Worm (Caenorhabditis elegans) whole organism, young adult: ENCODE measurements around the gene ebp-2.

ENCODE experiments used
- C06A6.2 ChIP-seq: fragments of 200-800 bp; sonication (Bioruptor generic); conservative IDR thresholded peaks from 2 replicates; pipeline ENCODE4 v1.3.6; 2022; ENCODE audit warnings: missing genetic modification characterization, missing compliant biosample characterization
- F52B5.7 ChIP-seq: sonication (generic microtip); optimal IDR thresholded peaks from 2 replicates; lab custom pipeline; 2016; ENCODE audit warnings: mild to moderate bottlenecking, missing genetic modification characterization, missing compliant biosample characterization
- aptf-2 ChIP-seq: fragments of 200-800 bp; sonication (Bioruptor generic); conservative IDR thresholded peaks from 2 replicates; pipeline ENCODE4 v1.3.6; 2022; ENCODE audit warnings: missing genetic modification reagents, missing genetic modification characterization, missing compliant biosample characterization
- nfya-1 ChIP-seq: sonication (generic microtip); optimal IDR thresholded peaks from 2 replicates; lab custom pipeline; 2017; ENCODE audit warnings: antibody characterized with exemption, missing compliant biosample characterization, missing genetic modification characterization, borderline replicate concordance; ENCODE audit not compliant: insufficient read depth
- nhr-90 ChIP-seq: sonication (generic microtip); optimal IDR thresholded peaks from 2 replicates; lab custom pipeline; 2016; ENCODE audit warnings: missing genotype, mild to moderate bottlenecking, missing genetic modification characterization, missing compliant biosample characterization
- snpc-4 ChIP-seq, 5 experiments: fragments of 150-350 bp in 1 of 5; sonication (generic microtip) in 4 of 5; optimal IDR thresholded peaks; 2 replicates each; lab custom pipeline; 2014 to 2018; ENCODE audit warnings: missing genetic modification characterization in 5 of 5, missing biosample characterization in 3 of 5, antibody characterized with exemption in 2 of 5, mild to moderate bottlenecking in 2 of 5, missing compliant biosample characterization in 2 of 5, missing genotype in 2 of 5, moderate library complexity in 2 of 5, missing genetic modification reagents in 1 of 5
- tlf-1 ChIP-seq: fragments of 200-800 bp; sonication (Bioruptor generic); optimal IDR thresholded peaks from 2 replicates; lab custom pipeline; 2018; ENCODE audit warnings: mild to moderate bottlenecking, missing genetic modification characterization, missing compliant biosample characterization
- ztf-3 ChIP-seq: fragments of 200-800 bp; sonication (Bioruptor generic); optimal IDR thresholded peaks from 2 replicates; lab custom pipeline; 2018; ENCODE audit warnings: mild to moderate bottlenecking, missing genetic modification characterization, missing compliant biosample characterization

DNA sequence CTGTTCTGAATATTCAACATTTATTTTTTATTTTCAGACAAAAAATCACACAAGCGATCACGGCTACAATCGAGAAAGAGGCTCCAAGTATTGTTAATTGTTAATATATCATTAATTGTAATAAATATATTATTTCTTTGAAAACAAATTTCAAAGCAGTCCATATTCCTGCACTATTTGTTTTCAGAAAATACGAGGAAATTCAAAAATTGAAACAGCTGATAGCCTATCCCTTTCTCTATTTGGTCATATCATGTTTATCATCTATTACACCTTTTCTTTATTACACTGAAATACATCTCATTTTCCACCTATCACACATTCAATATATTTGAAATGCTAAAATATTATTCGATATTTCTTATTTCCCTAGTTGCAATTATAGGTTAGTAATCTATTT, 2.4 kb downstream of the ebp-2 start, which contains the start of gene W02B12.13:
- TF ChIP-seq C06A6.2 (GFP tag; lab: Robert Waterston, UW) (no peak), nhr-90 (tag; lab: Kevin White, UChicago) (no peak), nfya-1 (tag; lab: Kevin White, UChicago) (no peak), F52B5.7 (tag; lab: Kevin White, UChicago) (no peak), aptf-2 (GFP tag; lab: Robert Waterston, UW) (no peak), ztf-3 (GFP tag; lab: Kevin White, UChicago) (no peak), tlf-1 (GFP tag; lab: Kevin White, UChicago) (no peak), snpc-4 (GFP tag; optimal IDR thresholded peaks at IDR 0.05; lab: Kevin White, UChicago) (no peak), snpc-4 (tag; optimal IDR thresholded peaks at IDR 0.05; lab: Kevin White, UChicago) (no peak)
